Worm (Caenorhabditis elegans) whole organism, mixed stage, embryonic: ENCODE results near the gene zgpa-1.

Experiments
- ceh-83 ChIP-seq: fragments of 200-800 bp; sonication (Bioruptor generic); optimal IDR thresholded peaks from 2 replicates; lab custom pipeline; 2018; ENCODE audit warnings: mild to moderate bottlenecking, missing genetic modification characterization, missing compliant biosample characterization
- nhr-12 ChIP-seq: fragments of 150-350 bp; optimal IDR thresholded peaks from 2 replicates; lab custom pipeline; 2014; ENCODE audit warnings: missing biosample characterization, missing genetic modification characterization

- no peak for TF ChIP-seq ceh-83
- no peak for TF ChIP-seq nhr-12 (tag; lab: Kevin White, UChicago)
These were observed 22.4 kb downstream of the zgpa-1 start for ce11 chrIV:7790151-7790691.
